Fruit fly (Drosophila melanogaster) Kc167 (cell line): ENCODE results near the gene CG13653.

Source experiments
- Myc ChIP-seq: fragments of >200 bp; optimal IDR thresholded peaks from 2 replicates; lab custom pipeline; 2017; ENCODE audit warnings: missing external identifiers
- psq ChIP-seq: fragments of >200 bp; optimal IDR thresholded peaks from 2 replicates; lab custom pipeline; 2017; ENCODE audit warnings: missing external identifiers

- no peak for TF ChIP-seq Myc (lab: Kevin White, UChicago)
- TF ChIP-seq psq (lab: Kevin White, UChicago) = no peak
Measured at dm6 chr3R:25152342-25152741, 43.0 kb upstream of the CG13653 start.
